Worm (Caenorhabditis elegans) whole organism, dauer: Measurements from ENCODE around the gene F46F5.15.

Source experiments
- unc-62 ChIP-seq: sonication (generic microtip); optimal IDR thresholded peaks from 2 replicates; lab custom pipeline; 2017; ENCODE audit warnings: missing biosample characterization, missing genetic modification reagents, missing genetic modification characterization

The F46F5.15 gene

ce11 chrII:788139-788538 lies at the start of gene F46F5.15:
TSS of gene F46F5.15 (plus strand) at chrII:788439.
- TF ChIP-seq unc-62 (GFP tag; lab: Kevin White, UChicago), result no peak

DNA sequence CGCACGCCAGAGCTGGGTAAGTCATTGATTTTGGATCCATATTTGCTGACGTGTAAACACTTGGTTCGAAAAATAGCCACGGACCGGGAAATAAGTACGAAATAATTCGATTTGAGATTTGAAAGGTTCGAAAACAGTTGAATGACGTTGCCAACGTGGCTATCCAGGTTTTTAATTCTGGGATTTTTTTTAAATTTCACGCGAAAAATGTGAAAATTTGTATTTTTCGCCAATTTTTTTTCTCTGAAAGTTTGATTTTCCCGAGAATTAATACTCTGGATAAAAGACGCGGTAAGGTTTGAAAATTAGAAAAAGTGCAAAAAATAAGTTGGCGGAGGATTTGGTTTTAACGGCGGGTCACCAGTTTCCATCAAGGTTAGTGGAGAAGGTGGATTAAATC lies 47.4 kb upstream of the F46F5.15 start, which contains the start of gene fbxc-48:
Gene fbxc-48 (minus strand): TSS at position 101 of the 400 bp plus-strand sequence.
- no peak for TF ChIP-seq unc-62 (GFP tag; lab: Kevin White, UChicago)

DNA sequence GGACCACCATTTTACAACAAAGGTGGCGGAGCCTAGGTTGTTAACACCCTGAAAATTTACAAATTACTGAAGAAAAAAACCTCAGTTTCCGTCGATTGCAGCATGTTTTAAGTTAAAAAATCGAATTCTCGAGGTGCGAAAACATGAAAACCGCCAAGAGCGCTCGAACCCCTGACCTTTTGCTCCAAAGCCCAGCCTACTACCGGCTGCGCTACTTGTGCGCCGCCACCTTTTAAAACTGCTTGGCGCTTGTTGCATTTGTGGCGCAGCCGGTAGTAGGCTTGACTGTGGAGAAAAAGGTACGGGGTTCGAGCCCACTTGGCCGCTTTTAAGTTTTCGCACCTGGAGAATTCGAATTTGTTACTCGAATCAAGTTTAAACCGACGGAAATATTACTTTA lies 38.1 kb upstream of the F46F5.15 start, which contains the start of gene snt-6:
Gene snt-6 (minus strand): TSS at position 58 of the 400 bp plus-strand sequence.
- no peak for TF ChIP-seq unc-62 (GFP tag; lab: Kevin White, UChicago)

ce11 chrII:751850-752249 lies 36.4 kb upstream of the F46F5.15 start:
- no peak for TF ChIP-seq unc-62 (GFP tag; lab: Kevin White, UChicago)

- TF ChIP-seq unc-62 (GFP tag; lab: Kevin White, UChicago), result no peak
Measured at ce11 chrII:753469-753868, 34.8 kb upstream of the F46F5.15 start.

- TF ChIP-seq unc-62 (GFP tag; lab: Kevin White, UChicago), result no peak
Measured at ce11 chrII:754971-755370, 33.3 kb upstream of the F46F5.15 start.

DNA sequence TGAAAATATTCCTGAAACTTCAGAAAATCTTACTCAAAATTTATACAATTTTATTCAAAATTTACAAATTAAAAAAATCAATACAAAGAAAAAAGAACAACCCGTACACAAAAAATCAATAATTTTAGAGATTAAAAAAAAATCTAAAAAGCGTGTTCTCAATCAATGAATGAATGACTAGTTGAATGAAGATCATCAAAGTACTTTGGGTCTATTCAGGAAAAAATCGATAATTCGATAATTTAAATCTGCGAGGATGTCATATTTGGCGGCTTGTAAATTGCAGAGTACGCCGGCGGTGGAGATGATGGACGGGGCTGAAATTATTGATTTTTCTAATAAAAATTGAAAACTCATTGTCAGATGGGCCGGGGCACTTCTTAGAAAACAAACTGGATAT lies 32.1 kb upstream of the F46F5.15 start:
- TF ChIP-seq unc-62 (GFP tag; lab: Kevin White, UChicago), result no peak

DNA sequence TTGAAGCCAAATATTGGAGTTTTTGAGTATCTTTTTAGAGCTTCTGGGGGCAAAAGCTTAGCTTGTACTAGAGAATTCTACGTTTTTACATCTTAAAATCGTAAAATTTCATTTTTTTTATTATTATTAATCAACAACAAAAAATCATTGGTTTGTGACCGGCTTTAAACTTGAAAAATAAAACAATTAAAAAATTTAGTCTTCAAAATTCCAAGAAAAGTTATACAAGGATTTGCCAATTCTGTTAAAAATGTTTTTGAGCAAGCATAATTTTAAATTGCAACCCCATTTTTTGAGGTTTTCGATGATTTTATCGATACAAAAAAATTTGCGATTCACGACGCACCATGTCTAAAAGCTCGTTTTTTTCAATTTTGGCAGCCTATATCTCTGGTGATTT lies 31.0 kb upstream of the F46F5.15 start:
- TF ChIP-seq unc-62 (GFP tag; lab: Kevin White, UChicago), result no peak

DNA sequence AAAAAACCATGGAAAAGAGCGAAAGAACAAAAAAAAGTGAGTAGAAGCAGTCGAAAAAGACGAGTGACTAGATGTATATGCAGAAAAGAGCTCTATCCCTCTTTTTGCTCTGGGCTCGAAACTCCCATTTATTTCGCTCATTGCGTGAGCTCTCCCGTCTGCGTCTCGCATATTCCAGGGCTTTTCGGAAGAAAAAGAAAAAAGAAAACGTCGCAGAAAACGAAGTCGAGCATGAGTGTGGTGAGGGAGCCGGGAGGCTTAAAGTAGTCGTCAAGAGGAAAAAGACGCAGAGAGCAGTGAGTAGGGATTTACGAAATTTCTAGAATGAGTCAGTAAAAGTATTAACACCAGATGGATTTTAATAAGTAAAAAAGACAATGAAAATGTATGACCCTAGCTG lies 28.5 kb upstream of the F46F5.15 start:
- no peak for TF ChIP-seq unc-62 (GFP tag; lab: Kevin White, UChicago)

- TF ChIP-seq unc-62 (GFP tag; lab: Kevin White, UChicago), result no peak
Measured at ce11 chrII:760276-760675, 28.0 kb upstream of the F46F5.15 start.

ce11 chrII:762942-763341 lies 25.3 kb upstream of the F46F5.15 start:
- no peak for TF ChIP-seq unc-62 (GFP tag; lab: Kevin White, UChicago)

DNA sequence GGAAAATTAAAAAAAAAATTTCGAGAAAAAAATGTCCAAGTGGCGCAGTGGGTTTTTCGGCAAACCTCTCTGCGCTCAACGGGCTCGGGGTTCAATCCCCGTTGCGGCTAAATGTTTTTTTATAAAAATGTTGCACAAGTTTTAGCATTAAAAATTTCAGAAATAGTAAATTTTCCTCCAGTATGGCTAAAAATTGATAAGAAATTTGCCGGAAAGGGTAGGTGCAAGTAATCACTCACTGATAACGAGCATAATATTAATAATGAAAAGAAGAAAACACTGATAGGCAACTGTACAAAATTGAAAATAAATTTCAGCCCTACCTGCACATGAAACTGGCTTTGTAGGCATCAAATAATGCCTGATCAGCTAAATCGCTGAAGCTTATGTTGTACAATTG lies 23.9 kb upstream of the F46F5.15 start:
- TF ChIP-seq unc-62 (GFP tag; lab: Kevin White, UChicago), result no peak

DNA sequence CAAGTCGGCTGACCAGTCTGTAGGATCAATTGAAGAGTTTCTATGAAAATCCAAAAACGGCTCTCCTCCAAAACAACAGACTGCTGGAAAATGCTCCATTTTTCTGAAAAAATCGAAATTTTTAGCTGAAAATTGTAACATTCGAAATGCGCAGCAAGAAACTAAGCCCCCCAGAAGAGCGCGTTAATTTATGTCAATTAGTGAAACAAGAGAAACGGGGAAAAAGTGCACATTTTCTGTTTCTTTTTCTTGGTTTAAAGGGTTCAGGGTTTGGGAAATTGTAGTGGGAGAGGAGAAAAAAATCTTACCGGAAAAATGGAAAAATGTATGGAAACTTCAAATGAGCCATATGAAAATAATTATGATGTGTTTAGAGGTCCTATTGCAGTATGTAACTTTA lies 23.0 kb upstream of the F46F5.15 start, which contains the start of gene C08G5.7:
Gene C08G5.7 (minus strand): TSS at position 101 of the 400 bp plus-strand sequence.
- no peak for TF ChIP-seq unc-62 (GFP tag; lab: Kevin White, UChicago)

ce11 chrII:769250-769649 lies 19.0 kb upstream of the F46F5.15 start:
- no peak for TF ChIP-seq unc-62 (GFP tag; lab: Kevin White, UChicago)

ce11 chrII:770253-770652 lies 18.0 kb upstream of the F46F5.15 start, which contains the start of gene C08G5.6:
TSS of gene C08G5.6 (plus strand) at chrII:770553.
- no peak for TF ChIP-seq unc-62 (GFP tag; lab: Kevin White, UChicago)

DNA sequence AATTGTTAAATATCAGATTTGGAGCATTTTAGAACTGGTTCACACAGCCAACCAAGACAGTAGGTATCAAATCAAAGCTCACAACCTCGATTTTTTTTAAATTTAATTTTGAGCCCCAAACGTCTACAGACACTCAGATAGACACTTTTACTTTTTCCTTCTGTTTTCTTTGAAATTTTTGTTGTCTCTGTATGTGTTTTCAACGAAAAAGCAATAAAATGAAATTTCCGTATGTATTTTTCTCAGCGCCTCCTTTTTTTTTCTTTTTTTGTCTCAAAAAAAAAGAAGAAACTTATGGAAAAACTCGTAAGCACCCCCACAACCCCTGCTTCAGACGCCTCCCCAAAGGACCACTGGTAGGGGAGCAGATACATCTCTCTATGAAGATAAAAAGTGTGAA lies 14.4 kb upstream of the F46F5.15 start:
- no peak for TF ChIP-seq unc-62 (GFP tag; lab: Kevin White, UChicago)

DNA sequence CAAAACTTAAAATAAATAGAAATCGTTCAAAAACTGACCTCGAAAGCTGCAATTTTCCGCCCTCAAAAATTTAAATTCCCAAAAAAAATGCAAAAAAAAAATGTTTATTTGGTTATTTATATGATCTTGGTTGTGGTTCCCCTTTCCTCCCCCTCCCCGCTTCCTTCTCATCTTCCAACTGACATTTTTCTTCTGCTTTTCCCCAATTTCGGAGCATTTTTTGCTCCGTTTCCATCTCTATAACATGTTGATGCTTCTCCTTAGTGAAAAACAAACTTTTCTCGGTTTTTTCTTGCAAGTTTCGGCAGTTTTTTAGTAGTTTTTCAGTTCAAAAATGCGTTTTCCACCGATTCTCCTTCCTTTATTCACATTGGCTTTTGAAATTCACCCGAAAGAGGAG lies 13.2 kb upstream of the F46F5.15 start, which contains the start of gene Y39F10A.1:
Gene Y39F10A.1 (plus strand): TSS at position 301 of the 400 bp plus-strand sequence.
- no peak for TF ChIP-seq unc-62 (GFP tag; lab: Kevin White, UChicago)

- no peak for TF ChIP-seq unc-62 (GFP tag; lab: Kevin White, UChicago)
Measured at ce11 chrII:782903-783302, 5.3 kb upstream of the F46F5.15 start, which contains the start of gene Y39F10A.3. TSS of gene Y39F10A.3 (minus strand) at chrII:783003.
